Fruit fly (Drosophila melanogaster): ENCODE results near the gene C1GalTA.

C1GalTA gene

dm6 chr2L:8991583-8991982 lies 40.6 kb upstream of the C1GalTA start, which contains the start of gene CG9555:
Gene CG9555 (plus strand): TSS chr2L:8991735.
- TF ChIP-seq Asciz (GFP tag; optimal IDR thresholded peaks at IDR 0.05) = no peak
- peak; percentile 34 for TF ChIP-seq Deaf1 (tag; optimal IDR thresholded peaks at IDR 0.05)
- peak; percentile 15 for TF ChIP-seq lab (GFP tag; optimal IDR thresholded peaks at IDR 0.05)
- no peak for TF ChIP-seq slou (GFP tag; optimal IDR thresholded peaks at IDR 0.05)
- TF ChIP-seq corto (GFP tag; optimal IDR thresholded peaks at IDR 0.05) = no peak
- TF ChIP-seq sd (tag; optimal IDR thresholded peaks at IDR 0.05) = peak; percentile 20
- no peak for TF ChIP-seq kah (GFP tag; optimal IDR thresholded peaks at IDR 0.05)
- peak; percentile 65 for TF ChIP-seq grn (GFP tag; optimal IDR thresholded peaks at IDR 0.05)
- TF ChIP-seq CG4404 (GFP tag; IDR thresholded peaks at IDR 0.05) = no peak
- peak; percentile 95 for TF ChIP-seq sug (tag; optimal IDR thresholded peaks at IDR 0.05)
- TF ChIP-seq chif (GFP tag; optimal IDR thresholded peaks at IDR 0.05) = no peak
- no peak for TF ChIP-seq Oaz (GFP tag; IDR thresholded peaks at IDR 0.05)
- peak; percentile 36; the same call in 1 of the 2 replicates for TF ChIP-seq GATAe (GFP tag; conservative IDR thresholded peaks at IDR 0.05)
- no peak for TF ChIP-seq CG31441 (GFP tag; IDR thresholded peaks at IDR 0.05)
- peak; percentile 66 for TF ChIP-seq cwo (GFP tag; optimal IDR thresholded peaks at IDR 0.05)
- TF ChIP-seq CG11456 (GFP tag; IDR thresholded peaks at IDR 0.05) = no peak
- no peak for TF ChIP-seq Dek (tag; optimal IDR thresholded peaks at IDR 0.05)
- TF ChIP-seq ci (GFP tag; IDR thresholded peaks at IDR 0.05) = 0 out of 3 replicates have a peak, but pooled peaks have one; percentile 14
- peak; percentile 26 for TF ChIP-seq mirr (GFP tag; optimal IDR thresholded peaks at IDR 0.05)
- no peak for TF ChIP-seq insv (GFP tag; optimal IDR thresholded peaks at IDR 0.05)
- TF ChIP-seq CG17359 (tag; optimal IDR thresholded peaks at IDR 0.05) = no peak
- peak; percentile 40 for TF ChIP-seq Hey (tag; optimal IDR thresholded peaks at IDR 0.05)
- TF ChIP-seq CG34376 (GFP tag; optimal IDR thresholded peaks at IDR 0.05) = peak; percentile 86
- TF ChIP-seq CG6175 (GFP tag; IDR thresholded peaks at IDR 0.05) = no peak
- TF ChIP-seq HmgZ (tag; optimal IDR thresholded peaks at IDR 0.05) = peak; percentile 0
- no peak for TF ChIP-seq ase (GFP tag; IDR thresholded peaks at IDR 0.05)
- TF ChIP-seq exex (tag; optimal IDR thresholded peaks at IDR 0.05) = peak; percentile 95
- no peak for TF ChIP-seq Drgx (GFP tag; IDR thresholded peaks at IDR 0.05)
- peak; percentile 53 for TF ChIP-seq Med (GFP tag)
- TF ChIP-seq CG4820 (GFP tag; optimal IDR thresholded peaks at IDR 0.05) = no peak
- TF ChIP-seq CG18599 (GFP tag; optimal IDR thresholded peaks at IDR 0.05) = peak; percentile 18
- TF ChIP-seq gt (GFP tag; IDR thresholded peaks at IDR 0.05) = no peak
- peak; percentile 45 for TF ChIP-seq CG10543 (GFP tag; optimal IDR thresholded peaks at IDR 0.05)
- TF ChIP-seq PHDP (tag; optimal IDR thresholded peaks at IDR 0.05) = no peak
- TF ChIP-seq pan (optimal IDR thresholded peaks at IDR 0.05) = no peak
- TF ChIP-seq pan (GFP tag; optimal IDR thresholded peaks at IDR 0.05 in 1 of 2, IDR thresholded peaks at IDR 0.05 in 1 of 2) = no peak

dm6 chr2L:8989037-8989591 lies 38.1 kb upstream of the C1GalTA start, which contains the start of gene rost:
Gene rost (minus strand): TSS chr2L:8989539.
- peak; percentile 49 for TF ChIP-seq CG18599 (GFP tag; optimal IDR thresholded peaks at IDR 0.05)
- no peak for TF ChIP-seq Atf-2 (GFP tag; optimal IDR thresholded peaks at IDR 0.05)
- peak; percentile 86 for TF ChIP-seq CG34376 (GFP tag; optimal IDR thresholded peaks at IDR 0.05)
- no peak for TF ChIP-seq CG1024 (GFP tag; IDR thresholded peaks at IDR 0.05)
- no peak for TF ChIP-seq CG32532 (GFP tag; IDR thresholded peaks at IDR 0.05)
- TF ChIP-seq Aef1 (GFP tag; IDR thresholded peaks at IDR 0.05) = no peak
- TF ChIP-seq ci (GFP tag; IDR thresholded peaks at IDR 0.05) = no peak
- TF ChIP-seq B-H2 (GFP tag; optimal IDR thresholded peaks at IDR 0.05) = no peak
- no peak for TF ChIP-seq Camta (GFP tag; optimal IDR thresholded peaks at IDR 0.05)
- no peak for TF ChIP-seq CG12942 (GFP tag; optimal IDR thresholded peaks at IDR 0.05)
- no peak for TF ChIP-seq CG1602 (GFP tag; optimal IDR thresholded peaks at IDR 0.05)
- peak; percentile 94 for TF ChIP-seq CG12769 (tag; optimal IDR thresholded peaks at IDR 0.05)
- TF ChIP-seq CG8359 (GFP tag; optimal IDR thresholded peaks at IDR 0.05; ENCODE audit: borderline replicate concordance) = no peak
- TF ChIP-seq CG13894 (tag; optimal IDR thresholded peaks at IDR 0.05) = peak; percentile 46
- TF ChIP-seq CG6272 (GFP tag; IDR thresholded peaks at IDR 0.05) = no peak
- TF ChIP-seq CG1529 (GFP tag; optimal IDR thresholded peaks at IDR 0.05) = no peak
- TF ChIP-seq CG34422 (GFP tag; IDR thresholded peaks at IDR 0.05) = no peak
- no peak for TF ChIP-seq YL-1 (GFP tag; optimal IDR thresholded peaks at IDR 0.05)
- TF ChIP-seq crol (GFP tag; IDR thresholded peaks at IDR 0.05) = peak; percentile 60
- TF ChIP-seq CG10543 (GFP tag; optimal IDR thresholded peaks at IDR 0.05) = peak; percentile 75

All from whole organism, embryonic.